Fruit fly (Drosophila melanogaster) whole organism: ENCODE results near the gene alphaKap4.

Experiments
- CG8478 ChIP-seq: fragments of >200 bp; optimal IDR thresholded peaks from 2 replicates; lab custom pipeline; 2018; ENCODE audit warnings: inconsistent platforms
- Dll ChIP-seq: fragments of >200 bp; optimal IDR thresholded peaks from 2 replicates; lab custom pipeline; 2017
- EcR ChIP-seq, 2 experiments: fragments of >200 bp; optimal IDR thresholded peaks; 2 replicates each; lab custom pipeline; 2017; ENCODE audit warnings: missing biosample characterization in 2 of 2, missing genetic modification characterization in 2 of 2, missing genetic modification reagents in 2 of 2
- pan ChIP-seq: fragments of >200 bp; optimal IDR thresholded peaks from 2 replicates; lab custom pipeline; 2017
- psq ChIP-seq: fragments of >200 bp; optimal IDR thresholded peaks from 2 replicates; lab custom pipeline; 2017
- usp ChIP-seq: fragments of >200 bp; optimal IDR thresholded peaks from 2 replicates; lab custom pipeline; 2017; ENCODE audit warnings: missing biosample characterization, missing genetic modification characterization, mixed read lengths

The alphaKap4 gene

DNA sequence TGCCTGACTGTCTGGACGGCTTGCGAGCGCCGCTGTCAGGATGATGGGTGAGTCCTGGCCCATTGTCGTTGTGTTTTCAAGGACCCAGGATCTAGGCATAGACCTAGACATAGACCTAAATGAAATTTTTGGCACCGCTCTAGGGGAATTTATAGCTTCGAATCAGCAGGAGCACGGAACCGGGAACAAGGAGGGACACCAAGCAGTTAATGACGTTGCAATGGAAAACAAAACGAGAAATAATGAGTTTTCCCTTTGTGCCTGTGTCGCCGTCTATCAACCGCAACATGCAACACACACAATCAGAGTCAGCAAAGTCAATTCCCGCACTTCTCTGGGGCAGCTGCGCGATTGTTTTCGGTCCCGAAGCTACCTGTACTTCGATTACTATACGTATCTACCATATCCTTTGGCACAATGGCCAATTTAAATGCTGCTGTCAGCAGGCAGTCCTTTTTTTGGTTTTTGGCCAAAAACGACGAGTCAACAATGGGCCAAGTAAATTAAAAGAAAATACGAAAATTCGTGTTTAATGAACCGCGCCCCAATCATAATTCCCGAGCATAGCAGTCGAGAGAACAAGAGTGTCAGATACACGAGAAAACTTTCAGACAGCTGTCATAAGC lies 27.8 kb downstream of the alphaKap4 start:
- TF ChIP-seq Dll (lab: Kevin White, UChicago) = no peak
- TF ChIP-seq CG8478 (lab: Kevin White, UChicago) = no peak
- no peak for TF ChIP-seq pan (lab: Kevin White, UChicago)
- no peak for TF ChIP-seq psq (lab: Kevin White, UChicago)
- no peak for TF ChIP-seq EcR (GFP tag; optimal IDR thresholded peaks at IDR 0.05; lab: Kevin White, UChicago)
- TF ChIP-seq usp (GFP tag; lab: Kevin White, UChicago) = no peak

DNA sequence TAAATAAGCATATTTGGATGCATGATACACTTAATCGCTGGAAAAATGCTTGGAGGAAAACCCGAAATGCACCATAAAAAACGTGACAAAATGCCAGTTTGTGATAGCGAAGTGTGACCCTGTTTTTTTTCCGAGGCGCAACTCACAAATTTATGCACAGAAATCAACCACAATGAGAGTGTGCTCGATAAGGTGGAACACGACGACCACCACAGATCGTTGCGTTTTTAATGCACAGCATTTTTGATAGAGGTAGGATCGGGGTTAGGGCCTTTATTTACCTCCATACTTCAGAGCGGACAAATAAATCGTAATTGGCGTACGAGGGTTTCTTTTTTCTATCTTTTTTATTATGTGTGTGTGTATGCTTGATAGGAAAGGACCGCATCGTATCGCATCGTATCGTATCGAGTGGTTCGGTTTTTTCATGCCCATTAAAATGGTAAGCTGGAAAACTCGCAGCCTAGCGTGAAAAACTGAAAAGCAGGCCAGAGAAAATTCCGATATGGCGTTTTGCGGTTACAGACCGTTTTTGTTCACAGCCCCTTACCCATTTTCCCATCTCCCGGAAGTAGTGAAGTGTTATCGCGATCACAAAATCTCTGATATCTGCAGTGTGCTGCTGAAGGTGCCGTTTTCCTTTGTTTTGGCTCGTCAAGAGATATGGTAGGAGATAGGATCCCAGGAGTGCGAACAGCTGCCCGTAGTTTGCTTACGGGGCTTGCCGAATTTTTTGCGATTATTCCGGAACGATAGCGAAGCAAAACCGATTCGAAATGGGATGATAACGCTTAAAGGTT lies 30.1 kb downstream of the alphaKap4 start:
- TF ChIP-seq pan (lab: Kevin White, UChicago) = no peak
- no peak for TF ChIP-seq usp (GFP tag; lab: Kevin White, UChicago)
- TF ChIP-seq psq (lab: Kevin White, UChicago) = no peak
- TF ChIP-seq Dll (lab: Kevin White, UChicago) = no peak
- no peak for TF ChIP-seq EcR (GFP tag; optimal IDR thresholded peaks at IDR 0.05; lab: Kevin White, UChicago)

DNA sequence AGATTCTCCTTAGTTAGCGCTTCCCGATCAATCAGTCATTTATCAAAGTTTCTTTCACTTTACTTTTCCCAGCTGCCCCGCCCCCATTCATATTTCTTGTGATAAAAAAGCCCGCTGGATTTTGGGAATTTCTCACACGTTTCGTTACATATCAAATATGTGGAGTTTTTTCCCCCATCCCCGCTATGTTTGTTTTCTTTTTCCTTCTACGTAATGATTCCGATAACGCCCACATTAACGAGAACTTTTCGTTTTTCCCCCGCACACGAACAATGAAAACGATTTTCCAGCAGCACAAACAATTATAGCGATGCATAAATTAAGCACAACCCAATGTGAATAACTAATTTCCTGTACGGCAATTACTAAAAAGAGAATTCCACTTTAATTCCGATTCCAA lies 30.7 kb downstream of the alphaKap4 start:
- TF ChIP-seq psq (lab: Kevin White, UChicago) = no peak
- no peak for TF ChIP-seq EcR (GFP tag; optimal IDR thresholded peaks at IDR 0.05; lab: Kevin White, UChicago)

DNA sequence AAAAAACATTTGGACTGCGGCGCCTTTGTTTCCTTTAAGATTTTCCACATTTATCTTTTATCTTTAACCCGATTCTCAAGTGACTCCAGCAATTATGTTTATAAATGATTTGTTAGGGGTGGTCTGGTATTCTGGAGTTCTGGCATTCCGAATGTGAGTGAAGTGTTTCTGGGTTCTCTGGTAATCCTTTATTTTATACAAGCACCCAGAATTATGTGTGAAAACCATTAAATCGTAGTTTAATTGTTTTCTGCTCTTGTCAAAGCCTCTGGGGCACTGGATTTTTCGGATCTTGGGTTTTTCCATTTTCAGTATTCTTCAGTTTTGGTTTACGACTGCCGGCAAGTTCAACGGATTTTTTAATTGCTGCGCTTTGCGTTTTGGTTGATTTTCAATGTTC lies 31.4 kb downstream of the alphaKap4 start:
- TF ChIP-seq Dll (lab: Kevin White, UChicago) = no peak
- TF ChIP-seq usp (GFP tag; lab: Kevin White, UChicago) = no peak
- TF ChIP-seq CG8478 (lab: Kevin White, UChicago) = no peak
- no peak for TF ChIP-seq pan (lab: Kevin White, UChicago)
- TF ChIP-seq psq (lab: Kevin White, UChicago) = no peak
- TF ChIP-seq EcR (GFP tag; optimal IDR thresholded peaks at IDR 0.05; lab: Kevin White, UChicago) = no peak

DNA sequence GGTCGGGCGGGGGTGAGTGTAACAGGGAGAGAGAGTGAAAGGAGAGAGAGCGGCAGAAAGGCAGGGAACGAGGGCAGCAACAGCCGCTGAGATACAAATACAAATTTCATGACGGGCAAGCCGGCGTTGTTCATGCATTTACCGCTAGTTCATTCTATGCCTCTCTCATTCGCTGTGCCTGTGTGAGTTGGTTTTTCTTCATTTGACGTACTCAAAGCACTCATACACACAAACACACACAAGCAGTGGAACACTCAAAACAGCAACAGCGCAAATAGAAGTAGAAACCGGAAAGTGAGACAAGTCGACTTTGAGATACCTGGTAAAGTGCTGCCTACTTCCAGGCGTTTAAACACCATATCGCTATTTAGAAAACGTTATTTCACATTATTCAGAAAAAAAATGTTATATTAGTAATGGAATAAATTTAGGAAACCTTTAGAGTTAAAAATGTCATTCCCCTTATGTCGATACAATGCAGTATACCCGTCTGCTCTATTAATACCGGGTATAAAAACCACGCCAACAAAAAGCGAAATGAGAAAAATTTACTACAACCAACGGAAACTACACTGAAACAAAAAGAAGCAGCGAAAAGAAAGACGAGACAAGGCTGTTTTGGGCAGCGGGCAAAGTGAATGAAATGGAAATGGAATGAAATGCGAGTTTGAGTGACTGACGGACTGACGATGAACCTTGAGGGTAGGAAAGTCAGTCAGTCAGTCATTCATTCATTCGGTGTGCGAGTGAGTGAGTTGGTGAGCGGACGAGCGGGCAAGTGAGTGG lies 34.5 kb downstream of the alphaKap4 start:
- TF ChIP-seq pan (lab: Kevin White, UChicago) (no peak), CG8478 (lab: Kevin White, UChicago) (no peak), usp (GFP tag; lab: Kevin White, UChicago) (no peak), Dll (lab: Kevin White, UChicago) (no peak), psq (lab: Kevin White, UChicago) (no peak), EcR (GFP tag; optimal IDR thresholded peaks at IDR 0.05; lab: Kevin White, UChicago) (no peak)

DNA sequence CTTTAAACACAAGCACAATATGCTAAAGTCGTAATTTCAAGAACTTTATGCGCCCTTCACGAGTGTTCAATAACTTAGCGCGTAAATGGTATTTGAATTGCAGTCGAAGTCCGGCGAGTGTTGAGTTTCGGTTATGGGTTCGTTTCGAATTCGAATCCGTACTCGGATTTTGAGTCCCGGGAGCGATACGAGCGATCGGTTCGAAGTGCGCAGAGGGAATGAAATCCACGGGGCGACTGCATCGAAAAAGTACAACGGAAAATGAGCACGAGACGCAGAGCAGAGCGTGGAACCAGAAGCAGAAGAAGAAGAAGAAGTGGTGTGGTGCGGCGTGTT lies 35.1 kb downstream of the alphaKap4 start, which contains the start of gene CG10479:
CG10479 (minus strand) TSS at position 223 of the 336 bp plus-strand sequence.
- TF ChIP-seq psq (lab: Kevin White, UChicago) (no peak), usp (GFP tag; lab: Kevin White, UChicago) (no peak), CG8478 (lab: Kevin White, UChicago) (no peak), pan (lab: Kevin White, UChicago) (no peak), EcR (GFP tag; optimal IDR thresholded peaks at IDR 0.05; lab: Kevin White, UChicago) (no peak), Dll (lab: Kevin White, UChicago) (no peak)

DNA sequence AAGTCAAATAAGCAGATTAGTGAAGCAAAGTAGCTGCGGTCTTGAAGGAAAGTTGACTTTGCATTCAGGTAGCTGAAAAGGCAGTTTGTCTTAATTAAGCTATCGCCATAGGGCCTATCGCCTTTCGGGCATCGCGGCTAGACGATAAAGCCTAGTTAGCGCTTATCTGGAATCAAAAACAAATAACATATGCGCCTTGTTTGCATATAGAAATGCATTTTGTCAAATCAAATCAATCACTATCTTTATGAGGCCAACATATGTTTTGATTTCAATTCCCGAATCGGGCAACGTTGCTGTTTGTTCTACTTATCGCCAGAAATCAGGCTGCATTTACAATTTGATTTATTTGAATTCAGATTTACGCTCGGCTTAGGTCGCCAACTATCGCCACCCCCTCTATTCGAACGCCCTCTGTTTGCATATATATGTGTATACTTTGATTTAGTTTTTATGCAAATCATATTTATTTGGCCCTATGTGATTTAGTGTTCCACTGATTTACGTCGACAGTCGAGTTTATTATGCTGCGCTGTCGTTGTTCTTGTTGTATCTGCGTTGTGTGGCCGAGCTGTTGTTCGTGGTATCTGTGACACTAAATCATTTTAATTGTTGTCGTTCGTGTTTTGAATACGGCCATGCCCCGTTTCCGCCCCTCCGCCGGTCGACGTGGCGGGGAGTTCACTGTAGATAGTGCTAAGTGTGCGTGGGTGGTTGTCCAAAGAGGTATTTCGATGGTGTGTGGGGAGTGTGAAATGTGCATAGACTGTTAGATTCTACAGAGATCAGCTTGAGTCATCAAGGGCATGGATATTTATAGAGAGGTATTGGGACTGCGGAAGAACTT lies 36.0 kb downstream of the alphaKap4 start:
- TF ChIP-seq usp (GFP tag; lab: Kevin White, UChicago) (no peak), pan (lab: Kevin White, UChicago) (no peak), CG8478 (lab: Kevin White, UChicago) (no peak), psq (lab: Kevin White, UChicago) (no peak)

DNA sequence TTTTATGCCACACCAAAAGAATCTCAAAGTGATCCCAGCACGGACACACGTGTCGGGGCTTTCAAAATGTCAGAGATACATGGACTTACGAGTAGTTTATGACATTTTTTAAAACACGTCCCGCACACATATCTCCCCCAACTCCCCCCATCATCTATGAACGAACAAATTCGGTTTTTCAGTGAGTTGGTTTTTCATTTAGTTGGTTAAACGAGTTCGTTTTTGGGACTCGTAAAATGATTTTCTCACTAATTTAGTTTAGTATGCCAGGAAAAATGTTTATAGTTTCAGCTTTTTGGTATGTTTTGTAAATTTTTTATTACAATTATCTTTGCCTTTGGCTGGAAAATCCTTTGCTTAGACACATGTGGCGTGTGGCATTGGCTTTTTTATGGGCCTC lies 39.4 kb downstream of the alphaKap4 start:
- TF ChIP-seq psq (lab: Kevin White, UChicago) = no peak
- TF ChIP-seq Dll (lab: Kevin White, UChicago) = no peak
- no peak for TF ChIP-seq pan (lab: Kevin White, UChicago)
- TF ChIP-seq EcR (GFP tag; optimal IDR thresholded peaks at IDR 0.05; lab: Kevin White, UChicago) = no peak
- TF ChIP-seq CG8478 (lab: Kevin White, UChicago) = no peak
- no peak for TF ChIP-seq usp (GFP tag; lab: Kevin White, UChicago)

DNA sequence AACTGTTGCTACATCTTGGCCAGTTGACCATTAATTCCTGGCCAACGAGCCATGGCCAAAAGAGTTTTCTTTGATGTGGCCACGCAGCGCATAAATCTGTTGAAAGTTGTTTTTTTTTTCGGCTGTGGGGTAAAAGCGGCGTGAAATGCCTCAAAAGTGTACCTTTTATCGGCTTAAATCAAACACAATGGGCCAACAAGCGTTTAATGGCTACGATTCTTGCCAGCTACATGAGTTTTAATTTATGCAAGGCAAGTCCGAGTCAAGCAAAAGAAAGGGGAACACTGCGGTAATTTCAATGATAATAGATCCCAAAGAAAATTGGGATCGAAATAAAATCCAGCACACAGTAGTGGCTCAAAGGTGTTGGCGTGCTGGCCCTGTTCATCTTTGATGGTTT lies 40.7 kb downstream of the alphaKap4 start:
- TF ChIP-seq psq (lab: Kevin White, UChicago) = no peak
- TF ChIP-seq Dll (lab: Kevin White, UChicago) = no peak
- TF ChIP-seq EcR (GFP tag; optimal IDR thresholded peaks at IDR 0.05; lab: Kevin White, UChicago) = no peak
- TF ChIP-seq CG8478 (lab: Kevin White, UChicago) = no peak
- no peak for TF ChIP-seq usp (GFP tag; lab: Kevin White, UChicago)
- no peak for TF ChIP-seq pan (lab: Kevin White, UChicago)

DNA sequence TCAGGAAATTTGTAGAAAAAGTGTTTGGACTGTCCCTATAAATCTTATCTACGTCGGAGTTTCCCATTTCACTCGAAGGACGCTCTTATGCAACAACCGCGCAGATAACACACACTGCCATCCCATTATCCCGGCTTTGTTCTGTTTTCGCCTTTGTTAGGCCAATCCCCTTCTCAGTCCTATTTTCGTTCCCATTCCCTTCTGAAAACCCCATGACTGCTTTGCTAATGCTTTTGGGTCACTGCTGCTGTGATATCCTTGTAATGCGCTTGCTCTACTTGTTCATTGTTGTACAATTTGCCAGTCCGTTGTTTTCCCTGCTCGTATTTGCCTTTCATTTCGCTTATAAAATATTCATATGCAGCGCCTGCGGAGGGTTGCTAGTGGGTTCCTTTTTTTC lies 41.7 kb downstream of the alphaKap4 start:
- TF ChIP-seq pan (lab: Kevin White, UChicago) = no peak
- TF ChIP-seq EcR (GFP tag; optimal IDR thresholded peaks at IDR 0.05; lab: Kevin White, UChicago) = no peak
- TF ChIP-seq Dll (lab: Kevin White, UChicago) = no peak
- TF ChIP-seq psq (lab: Kevin White, UChicago) = no peak
- TF ChIP-seq usp (GFP tag; lab: Kevin White, UChicago) = no peak
- no peak for TF ChIP-seq CG8478 (lab: Kevin White, UChicago)
